Fruit fly (Drosophila melanogaster): Measurements from ENCODE around the gene flr.

- TF ChIP-seq CG32121 (GFP tag; IDR thresholded peaks at IDR 0.05) (no peak), CG4496 (GFP tag; IDR thresholded peaks at IDR 0.05) (peak; percentile 69), EcR (GFP tag; optimal IDR thresholded peaks at IDR 0.05) (no peak), D1 (tag; optimal IDR thresholded peaks at IDR 0.05) (no peak), CG8159 (tag; optimal IDR thresholded peaks at IDR 0.05) (peak; percentile 20), CG9948 (tag; optimal IDR thresholded peaks at IDR 0.05) (no peak), rn (GFP tag; IDR thresholded peaks at IDR 0.05) (no peak), gl (tag; optimal IDR thresholded peaks at IDR 0.05) (no peak)
Measured at dm6 chr3L:13403141-13403867, 9.3 kb upstream of the flr start.

All from whole organism, pupa.